Worm (Caenorhabditis elegans) whole organism, L4 larva: ENCODE measurements around the gene pqn-74.

Experiments used
- F10B5.3 ChIP-seq: sonication (generic microtip); optimal IDR thresholded peaks from 2 replicates; lab custom pipeline; 2016; ENCODE audit warnings: mild to moderate bottlenecking, missing genetic modification characterization, missing compliant biosample characterization
- F44E2.7 ChIP-seq: fragments of 200-800 bp; sonication (Bioruptor generic); IDR thresholded peaks from 2 replicates; pipeline ENCODE4 v2.1.2; 2022; ENCODE audit warnings: missing genetic modification characterization, missing compliant biosample characterization
- R02D3.7 ChIP-seq: fragments of 150-350 bp; sonication (generic microtip); optimal IDR thresholded peaks from 3 replicates; lab custom pipeline; 2014; ENCODE audit warnings: missing biosample characterization, missing genetic modification characterization
- T20F7.1 ChIP-seq: fragments of 200-800 bp; sonication (Bioruptor generic); optimal IDR thresholded peaks from 2 replicates; lab custom pipeline; 2018; ENCODE audit warnings: mild to moderate bottlenecking, missing genetic modification characterization, missing compliant biosample characterization
- ZK546.5 ChIP-seq, 2 experiments: sonication (generic microtip); optimal IDR thresholded peaks; 2 replicates each; lab custom pipeline; 2017; ENCODE audit warnings: missing biosample characterization in 2 of 2, missing genetic modification characterization in 2 of 2
- aha-1 ChIP-seq: fragments of 150-350 bp; peaks from one replicate; lab custom pipeline; 2014; ENCODE audit warnings: missing biosample characterization, missing genetic modification characterization
- attf-4 ChIP-seq: sonication (generic microtip); optimal IDR thresholded peaks from 3 replicates; lab custom pipeline; 2017; ENCODE audit warnings: missing biosample characterization, missing genetic modification characterization
- ceh-62 ChIP-seq: sonication (generic microtip); optimal IDR thresholded peaks from 2 replicates; lab custom pipeline; 2017; ENCODE audit warnings: missing biosample characterization, missing genetic modification characterization
- ces-1 ChIP-seq: fragments of 150-350 bp; sonication (generic microtip); optimal IDR thresholded peaks from 4 replicates; lab custom pipeline; 2014; ENCODE audit warnings: missing biosample characterization, missing genetic modification reagents, missing genetic modification characterization
- cey-2 ChIP-seq: sonication (generic microtip); optimal IDR thresholded peaks from 3 replicates; lab custom pipeline; 2017; ENCODE audit warnings: missing genetic modification characterization, mild to moderate bottlenecking, missing compliant biosample characterization, antibody characterized with exemption, borderline replicate concordance; ENCODE audit not compliant: insufficient read depth
- daf-12 ChIP-seq: fragments of 150-350 bp; optimal IDR thresholded peaks from 2 replicates; lab custom pipeline; 2014; ENCODE audit warnings: missing biosample characterization, missing genetic modification reagents, missing genetic modification characterization
- daf-16 ChIP-seq, 3 experiments: sonication (generic microtip); optimal IDR thresholded peaks; 2 replicates each; lab custom pipeline; 2016 to 2017; ENCODE audit warnings: missing genetic modification characterization in 3 of 3, missing genetic modification reagents in 3 of 3, mild to moderate bottlenecking in 2 of 3, missing compliant biosample characterization in 2 of 3, missing biosample characterization in 1 of 3, moderate library complexity in 1 of 3
- dmd-6 ChIP-seq: fragments of 200-800 bp; sonication (Bioruptor generic); IDR thresholded peaks from 2 replicates; pipeline ENCODE4 v1.3.6; 2022; ENCODE audit warnings: missing genetic modification reagents, missing genetic modification characterization, missing compliant biosample characterization
- dmd-8 ChIP-seq: fragments of 200-800 bp; sonication (Bioruptor generic); IDR thresholded peaks from 2 replicates; pipeline ENCODE4 v1.3.6; 2022; ENCODE audit warnings: missing genetic modification characterization, missing compliant biosample characterization
- duxl-1 ChIP-seq: sonication (generic microtip); optimal IDR thresholded peaks from 2 replicates; lab custom pipeline; 2016; ENCODE audit warnings: mild to moderate bottlenecking, missing genetic modification characterization, moderate library complexity, missing compliant biosample characterization; ENCODE audit not compliant: poor library complexity
- dve-1 ChIP-seq: sonication (generic microtip); optimal IDR thresholded peaks from 2 replicates; lab custom pipeline; 2017; ENCODE audit warnings: antibody characterized with exemption, mild to moderate bottlenecking, missing genetic modification characterization, missing compliant biosample characterization; ENCODE audit not compliant: insufficient read depth
- egl-27 ChIP-seq: sonication (generic microtip); optimal IDR thresholded peaks from 3 replicates; lab custom pipeline; 2017; ENCODE audit warnings: missing biosample characterization, missing genetic modification reagents, missing genetic modification characterization
- hif-1 ChIP-seq, 2 experiments: sonication (generic microtip); optimal IDR thresholded peaks; 2 replicates each; lab custom pipeline; 2016 to 2017; ENCODE audit warnings: missing compliant biosample characterization in 2 of 2, missing genetic modification characterization in 2 of 2, missing genetic modification reagents in 2 of 2, missing genotype in 2 of 2, mild to moderate bottlenecking in 1 of 2
- hlh-11 ChIP-seq: fragments of 200-800 bp; sonication (Bioruptor generic); optimal IDR thresholded peaks from 2 replicates; lab custom pipeline; 2018; ENCODE audit warnings: mild to moderate bottlenecking, missing genetic modification characterization, missing compliant biosample characterization
- hlh-30 ChIP-seq: sonication (generic microtip); optimal IDR thresholded peaks from 2 replicates; lab custom pipeline; 2017; ENCODE audit warnings: antibody characterized with exemption, mild to moderate bottlenecking, missing genetic modification characterization, missing compliant biosample characterization; ENCODE audit not compliant: insufficient read depth
- hmg-1.1 ChIP-seq: fragments of 200-800 bp; sonication (Bioruptor generic); IDR thresholded peaks from 2 replicates; pipeline ENCODE4 v1.3.6; 2022; ENCODE audit warnings: missing genetic modification reagents, missing genetic modification characterization, missing compliant biosample characterization
- jun-1 ChIP-seq: fragments of 150-350 bp; optimal IDR thresholded peaks from 2 replicates; lab custom pipeline; 2014; ENCODE audit warnings: missing biosample characterization, missing genetic modification reagents, missing genetic modification characterization
- lin-29 ChIP-seq: fragments of 200-800 bp; sonication (Bioruptor generic); IDR thresholded peaks from 2 replicates; pipeline ENCODE4 v1.3.6; 2022; ENCODE audit warnings: missing genetic modification reagents, missing genetic modification characterization, missing compliant biosample characterization
- lin-38 ChIP-seq: fragments of 200-800 bp; sonication (Bioruptor generic); IDR thresholded peaks from 2 replicates; pipeline ENCODE4 v1.3.6; 2022; ENCODE audit warnings: missing genetic modification reagents, missing genetic modification characterization, missing compliant biosample characterization
- lin-39 ChIP-seq: fragments of 150-350 bp; optimal IDR thresholded peaks from 2 replicates; lab custom pipeline; 2014; ENCODE audit warnings: missing biosample characterization, missing genetic modification reagents, missing genetic modification characterization
- mdl-1 ChIP-seq, 2 experiments: fragments of 150-350 bp in 1 of 2; sonication (generic microtip) in 1 of 2; optimal IDR thresholded peaks; 2 replicates each; lab custom pipeline; 2014 to 2017; ENCODE audit warnings: missing biosample characterization in 2 of 2, missing genetic modification characterization in 2 of 2
- mdt-29 ChIP-seq: fragments of 200-800 bp; sonication (Bioruptor generic); IDR thresholded peaks from 2 replicates; pipeline ENCODE4 v1.3.6; 2022; ENCODE audit warnings: missing genetic modification reagents, missing genetic modification characterization, missing compliant biosample characterization
- mxl-3 ChIP-seq: fragments of 200-800 bp; sonication (Bioruptor generic); optimal IDR thresholded peaks from 2 replicates; lab custom pipeline; 2018; ENCODE audit warnings: mild to moderate bottlenecking, missing genetic modification characterization, missing compliant biosample characterization
- nhr-237 ChIP-seq: sonication (generic microtip); optimal IDR thresholded peaks from 2 replicates; lab custom pipeline; 2017; ENCODE audit warnings: missing biosample characterization, missing genetic modification characterization
- nhr-28 ChIP-seq: fragments of 150-350 bp; optimal IDR thresholded peaks from 2 replicates; lab custom pipeline; 2014; ENCODE audit warnings: missing biosample characterization, missing genetic modification characterization
- nhr-6 ChIP-seq: fragments of 150-350 bp; optimal IDR thresholded peaks from 2 replicates; lab custom pipeline; 2014; ENCODE audit warnings: missing biosample characterization, missing genetic modification characterization
- nhr-76 ChIP-seq: fragments of 150-350 bp; optimal IDR thresholded peaks from 2 replicates; lab custom pipeline; 2014; ENCODE audit warnings: missing biosample characterization, missing genetic modification characterization
- pha-4 ChIP-seq, 2 experiments: fragments of 150-350 bp in 1 of 2; fragments of 200-800 bp in 1 of 2; sonication (Bioruptor generic) in 1 of 2; IDR thresholded peaks in 1 of 2; optimal IDR thresholded peaks in 1 of 2; 2 replicates each; pipeline versions ENCODE4 v1.3.6 to Lab custom; 2014 to 2022; ENCODE audit warnings: missing genetic modification characterization in 2 of 2, missing genetic modification reagents in 2 of 2, missing biosample characterization in 1 of 2, missing compliant biosample characterization in 1 of 2
- pqm-1 ChIP-seq: sonication (generic microtip); optimal IDR thresholded peaks from 2 replicates; lab custom pipeline; 2017; ENCODE audit warnings: missing biosample characterization, missing genetic modification characterization
- sdz-12 ChIP-seq: fragments of 200-800 bp; sonication (Bioruptor generic); optimal IDR thresholded peaks from 2 replicates; lab custom pipeline; 2018; ENCODE audit warnings: mild to moderate bottlenecking, missing genetic modification characterization, missing compliant biosample characterization
- skn-1 ChIP-seq: fragments of 150-350 bp; optimal IDR thresholded peaks from 2 replicates; lab custom pipeline; 2014; ENCODE audit warnings: missing biosample characterization, missing genetic modification characterization
- snpc-1.2 ChIP-seq: fragments of 200-800 bp; sonication (Bioruptor generic); IDR thresholded peaks from 2 replicates; pipeline ENCODE4 v1.3.6; 2022; ENCODE audit warnings: missing genetic modification reagents, missing genetic modification characterization, missing compliant biosample characterization
- spr-3 ChIP-seq: fragments of 200-800 bp; sonication (Bioruptor generic); optimal IDR thresholded peaks from 2 replicates; lab custom pipeline; 2018; ENCODE audit warnings: mild to moderate bottlenecking, missing genetic modification characterization, missing compliant biosample characterization
- unc-62 ChIP-seq, 3 experiments: fragments of 150-350 bp in 1 of 3; sonication (generic microtip); optimal IDR thresholded peaks in 2 of 3; peaks in 1 of 3; 1 replicate in 1 of 3; 2 replicates in 2 of 3; lab custom pipeline; 2014 to 2017; ENCODE audit warnings: missing biosample characterization in 3 of 3, missing genetic modification characterization in 3 of 3, missing genetic modification reagents in 3 of 3, missing genotype in 1 of 3
- zfp-3 ChIP-seq: fragments of 200-800 bp; sonication (Bioruptor generic); conservative IDR thresholded peaks from 2 replicates; pipeline ENCODE4 v1.3.6; 2022; ENCODE audit warnings: missing genetic modification reagents, missing genetic modification characterization, missing compliant biosample characterization

pqn-74 gene

DNA sequence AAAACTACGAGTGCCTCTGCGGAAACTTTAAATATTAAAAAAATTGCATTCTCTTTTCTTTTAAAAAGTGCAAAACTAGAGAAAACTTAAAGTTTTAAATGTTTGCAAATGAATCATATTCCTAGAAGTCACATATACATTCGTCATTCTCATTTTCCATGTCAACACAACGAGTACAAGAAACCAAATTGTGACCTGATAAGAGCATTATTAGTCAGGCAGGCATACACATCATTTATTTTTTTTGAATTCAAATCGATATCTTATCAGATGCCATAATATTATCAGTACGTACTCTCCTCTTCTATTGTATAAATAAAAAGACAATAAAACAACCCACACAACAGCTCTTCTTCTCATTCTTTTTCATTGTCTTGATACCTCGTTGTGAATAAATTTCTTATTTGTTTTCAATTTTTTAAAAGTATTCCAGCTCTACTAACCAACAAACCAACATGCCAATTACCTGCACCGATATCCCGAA is 16.1 kb upstream of the pqn-74 start, which contains the start of gene W02A2.9 (continued):
- no peak for TF ChIP-seq unc-62 (GFP tag; optimal IDR thresholded peaks at IDR 0.05 in 1 of 2; lab: Kevin White, UChicago)
- no peak for TF ChIP-seq unc-62 (tag; optimal IDR thresholded peaks at IDR 0.05; lab: Kevin White, UChicago)
- no peak for TF ChIP-seq nhr-76
- no peak for TF ChIP-seq mdt-29 (GFP tag; lab: Robert Waterston, UW)
- TF ChIP-seq zfp-3 (GFP tag; lab: Robert Waterston, UW), result no peak
- TF ChIP-seq T20F7.1, result no peak
- no peak for TF ChIP-seq F10B5.3 (tag; lab: Kevin White, UChicago)
- no peak for TF ChIP-seq hlh-30
- no peak for TF ChIP-seq snpc-1.2 (GFP tag; lab: Robert Waterston, UW)
- TF ChIP-seq jun-1 (tag; lab: Kevin White, UChicago), result no peak
- TF ChIP-seq cey-2 (tag; lab: Kevin White, UChicago), result no peak
- no peak for TF ChIP-seq spr-3 (GFP tag; lab: Kevin White, UChicago)
- no peak for TF ChIP-seq daf-12 (tag; lab: Kevin White, UChicago)
- TF ChIP-seq attf-4 (tag; lab: Kevin White, UChicago), result no peak
- no peak for TF ChIP-seq mxl-3 (GFP tag; lab: Kevin White, UChicago)
- TF ChIP-seq ceh-62 (tag; lab: Kevin White, UChicago), result no peak
- no peak for TF ChIP-seq ZK546.5 (tag; optimal IDR thresholded peaks at IDR 0.05; lab: Kevin White, UChicago)
- TF ChIP-seq sdz-12 (GFP tag; lab: Kevin White, UChicago), result no peak
- TF ChIP-seq skn-1, result no peak
- peak in 1 of 2 experiments; percentile 57 for TF ChIP-seq hif-1 (tag; optimal IDR thresholded peaks at IDR 0.05; lab: Kevin White, UChicago)
- TF ChIP-seq egl-27 (tag; lab: Kevin White, UChicago), result no peak
- no peak for TF ChIP-seq hmg-1.1 (GFP tag; lab: Robert Waterston, UW)
- TF ChIP-seq F44E2.7 (GFP tag; lab: Robert Waterston, UW), result no peak
- no peak for TF ChIP-seq ces-1 (GFP tag; lab: Kevin White, UChicago)
- no peak for TF ChIP-seq dmd-8 (GFP tag; lab: Robert Waterston, UW)
- no peak for TF ChIP-seq nhr-6
- TF ChIP-seq dve-1 (tag; lab: Kevin White, UChicago), result peak; percentile 72

DNA sequence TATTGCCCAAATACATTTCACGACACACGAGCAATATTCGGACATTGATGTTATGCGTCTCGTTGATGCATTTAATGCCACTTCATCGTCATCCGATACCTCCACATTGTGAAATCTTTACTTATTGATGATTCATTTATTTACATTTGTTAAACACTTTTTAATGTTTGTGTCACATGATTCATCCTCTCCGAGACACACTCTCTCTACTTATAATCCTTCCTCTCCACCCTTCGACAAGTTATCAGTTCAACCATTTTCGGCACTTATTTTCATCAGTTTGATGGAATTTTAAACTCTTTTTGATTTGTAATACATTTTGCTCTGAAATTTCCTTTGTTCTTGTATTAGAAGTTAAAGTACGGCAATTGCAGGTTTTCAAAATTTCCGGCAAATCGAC is 14.9 kb upstream of the pqn-74 start:
- TF ChIP-seq dve-1 (tag; lab: Kevin White, UChicago) (peak; percentile 72), pha-4 (GFP tag; IDR thresholded peaks at IDR 0.05; lab: Robert Waterston, UW) (no peak), pha-4 (tag; optimal IDR thresholded peaks at IDR 0.05; lab: Kevin White, UChicago) (peak; percentile 90), nhr-6 (peak; percentile 76), nhr-28 (tag; lab: Kevin White, UChicago) (peak; percentile 35), hlh-30 (peak; percentile 34), R02D3.7 (no peak), lin-38 (GFP tag; lab: Robert Waterston, UW) (no peak), duxl-1 (no peak), daf-16 (GFP tag; optimal IDR thresholded peaks at IDR 0.05; lab: Kevin White, UChicago) (no peak), daf-16 (tag; optimal IDR thresholded peaks at IDR 0.05; lab: Kevin White, UChicago) (peak; percentile 40), lin-29 (GFP tag; lab: Robert Waterston, UW) (no peak), nhr-237 (tag; lab: Kevin White, UChicago) (no peak), lin-39 (tag; lab: Kevin White, UChicago) (no peak), pqm-1 (tag; lab: Kevin White, UChicago) (peak; percentile 35), aha-1 (peak; percentile 40), dmd-6 (peak; percentile 54), mxl-3 (GFP tag; lab: Kevin White, UChicago) (no peak), mdl-1 (tag; optimal IDR thresholded peaks at IDR 0.05; lab: Kevin White, UChicago) (no peak), hlh-11 (tag; lab: Kevin White, UChicago) (peak; percentile 39)
